Fruit fly (Drosophila melanogaster): Measurements from ENCODE around the gene CG34051.

CG34051 gene

DNA sequence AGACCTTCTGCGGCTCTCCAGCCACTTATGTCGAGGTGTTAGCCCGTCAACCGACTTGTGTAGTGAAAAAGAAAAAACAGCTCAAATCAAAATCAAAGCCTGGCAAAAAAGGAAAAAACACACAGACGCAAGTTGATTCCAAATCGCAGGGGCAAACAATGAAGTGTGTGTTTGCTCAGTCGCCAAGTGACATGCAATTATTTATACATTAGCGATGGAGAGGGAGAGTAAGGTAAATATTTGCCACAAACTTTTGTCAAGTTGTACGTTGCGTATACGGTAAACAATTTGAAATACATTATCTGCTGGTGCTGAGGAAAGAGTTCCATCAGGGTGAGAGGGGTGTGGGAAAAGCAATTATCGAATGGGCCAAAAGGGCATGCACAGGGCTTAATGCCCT is 37.3 kb upstream of the CG34051 start:
- peak; percentile 27 for TF ChIP-seq CG17802 (tag; optimal IDR thresholded peaks at IDR 0.05)
- TF ChIP-seq ATbp (GFP tag; optimal IDR thresholded peaks at IDR 0.05) = peak; percentile 61
- TF ChIP-seq CG17186 (GFP tag; optimal IDR thresholded peaks at IDR 0.05) = peak; percentile 7
- TF ChIP-seq dmrt99B (tag; optimal IDR thresholded peaks at IDR 0.05) = peak; percentile 16
- TF ChIP-seq ken (GFP tag; IDR thresholded peaks at IDR 0.05) = 0 out of 3 replicates have a peak, but pooled peaks have one; percentile 22
- peak; percentile 34 for TF ChIP-seq CG11504 (tag; optimal IDR thresholded peaks at IDR 0.05)
- TF ChIP-seq Dip2 (GFP tag; IDR thresholded peaks at IDR 0.05) = no peak
- TF ChIP-seq CG5180 (GFP tag; optimal IDR thresholded peaks at IDR 0.05) = peak; percentile 34
- peak; percentile 30 for TF ChIP-seq MTF-1 (GFP tag; optimal IDR thresholded peaks at IDR 0.05; ENCODE audit: borderline replicate concordance)
- no peak for TF ChIP-seq pho (GFP tag; optimal IDR thresholded peaks at IDR 0.05)
- TF ChIP-seq Asciz (GFP tag; optimal IDR thresholded peaks at IDR 0.05) = peak; percentile 72
- TF ChIP-seq oc (tag; optimal IDR thresholded peaks at IDR 0.05) = no peak
- TF ChIP-seq fd64A (GFP tag; optimal IDR thresholded peaks at IDR 0.05) = peak; percentile 60
- no peak for TF ChIP-seq CG8290 (GFP tag; optimal IDR thresholded peaks at IDR 0.05)
- TF ChIP-seq CG8290 (tag; optimal IDR thresholded peaks at IDR 0.05) = peak in 1 of 2 experiments; percentile 7
- peak; percentile 2 for TF ChIP-seq CG18262 (tag; optimal IDR thresholded peaks at IDR 0.05)
- TF ChIP-seq Sox102F (GFP tag; optimal IDR thresholded peaks at IDR 0.05) = peak; percentile 16
- peak; percentile 31 for TF ChIP-seq nerfin-1 (tag; optimal IDR thresholded peaks at IDR 0.05)
- TF ChIP-seq unpg (GFP tag; optimal IDR thresholded peaks at IDR 0.05) = peak; percentile 17
- TF ChIP-seq CG18599 (GFP tag; optimal IDR thresholded peaks at IDR 0.05) = peak; percentile 28
- TF ChIP-seq CG14050 (GFP tag; IDR thresholded peaks at IDR 0.05) = no peak
- peak; percentile 19 for TF ChIP-seq wek (GFP tag; optimal IDR thresholded peaks at IDR 0.05)
- TF ChIP-seq Med (GFP tag) = peak; percentile 60
- TF ChIP-seq CG17359 (tag; optimal IDR thresholded peaks at IDR 0.05) = peak; percentile 50
- TF ChIP-seq CG11085 (GFP tag; IDR thresholded peaks at IDR 0.05) = no peak
- TF ChIP-seq CG1233 (GFP tag; optimal IDR thresholded peaks at IDR 0.05) = peak; percentile 1
- peak; percentile 30 for TF ChIP-seq CG2875 (GFP tag; optimal IDR thresholded peaks at IDR 0.05)
- no peak for TF ChIP-seq CG15269 (tag; optimal IDR thresholded peaks at IDR 0.05)
- peak; percentile 23 for TF ChIP-seq CG1603 (tag; optimal IDR thresholded peaks at IDR 0.05)
- no peak for TF ChIP-seq tll (GFP tag; optimal IDR thresholded peaks at IDR 0.05)
- TF ChIP-seq CG17568 (GFP tag; optimal IDR thresholded peaks at IDR 0.05) = peak; percentile 15
- peak; percentile 34 for TF ChIP-seq CG2678 (tag; optimal IDR thresholded peaks at IDR 0.05)
- peak in 1 of 2 experiments; percentile 41 for TF ChIP-seq Eip74EF (GFP tag; optimal IDR thresholded peaks at IDR 0.05)
- TF ChIP-seq ttk (GFP tag; IDR thresholded peaks at IDR 0.05) = no peak
- peak; percentile 48 for TF ChIP-seq lab (GFP tag; optimal IDR thresholded peaks at IDR 0.05)
- peak; percentile 12 for TF ChIP-seq Sox100B (GFP tag; optimal IDR thresholded peaks at IDR 0.05)
- TF ChIP-seq CG18619 (GFP tag; optimal IDR thresholded peaks at IDR 0.05) = no peak
- TF ChIP-seq sens (GFP tag) = peak; percentile 76
- TF ChIP-seq Nf-YA (GFP tag; IDR thresholded peaks at IDR 0.05) = no peak
- TF ChIP-seq CG6813 (GFP tag; optimal IDR thresholded peaks at IDR 0.05) = peak; percentile 55
- peak; percentile 15 for TF ChIP-seq CG12219 (GFP tag; optimal IDR thresholded peaks at IDR 0.05)
- no peak for TF ChIP-seq amos (GFP tag; IDR thresholded peaks at IDR 0.05; ENCODE audit: partially characterized antibody)
- TF ChIP-seq ci (GFP tag; IDR thresholded peaks at IDR 0.05) = peak; percentile 69; the same call in 2 of the 3 replicates
- no peak for TF ChIP-seq CG13296 (GFP tag; optimal IDR thresholded peaks at IDR 0.05)
- peak; percentile 38 for TF ChIP-seq CG8359 (GFP tag; optimal IDR thresholded peaks at IDR 0.05; ENCODE audit: borderline replicate concordance)
- TF ChIP-seq tio (GFP tag; optimal IDR thresholded peaks at IDR 0.05) = no peak
- TF ChIP-seq vnd (GFP tag; IDR thresholded peaks at IDR 0.05; ENCODE audit: partially characterized antibody) = no peak
- TF ChIP-seq Fer1 (GFP tag; optimal IDR thresholded peaks at IDR 0.05) = peak; percentile 13
